Fruit fly (Drosophila melanogaster) whole organism, wandering third instar larva: ENCODE data around the gene VhaM9.7-c.

Source experiments
- Abd-B ChIP-seq: fragments of >200 bp; optimal IDR thresholded peaks from 2 replicates; lab custom pipeline; 2017; ENCODE audit warnings: missing biosample characterization, missing genetic modification characterization
- CG32264 ChIP-seq: fragments of 200-800 bp; sonication (Bioruptor generic); optimal IDR thresholded peaks from 2 replicates; lab custom pipeline; 2016; ENCODE audit warnings: missing biosample characterization, missing genetic modification characterization
- CG9705 ChIP-seq: fragments of 200-800 bp; sonication (Bioruptor generic); optimal IDR thresholded peaks from 2 replicates; lab custom pipeline; 2018; ENCODE audit warnings: missing biosample characterization, mild to moderate bottlenecking, missing genetic modification characterization
- CrebA ChIP-seq: fragments of 200-800 bp; sonication (Bioruptor generic); optimal IDR thresholded peaks from 2 replicates; lab custom pipeline; 2016; ENCODE audit warnings: missing biosample characterization, mild to moderate bottlenecking, missing genetic modification characterization, borderline replicate concordance
- Dfd ChIP-seq: fragments of >200 bp; optimal IDR thresholded peaks from 2 replicates; lab custom pipeline; 2017; ENCODE audit warnings: missing biosample characterization, missing genetic modification characterization
- Dif ChIP-seq: fragments of 200-275, 200-300 bp; sonication (Bioruptor generic); optimal IDR thresholded peaks from 2 replicates; lab custom pipeline; 2018; ENCODE audit warnings: missing biosample characterization, missing genetic modification characterization; ENCODE audit not compliant: partially characterized antibody
- GATAd ChIP-seq: sonication (Bioruptor generic); optimal IDR thresholded peaks from 2 replicates; lab custom pipeline; 2016; ENCODE audit warnings: missing biosample characterization, missing genetic modification characterization
- HLH106 ChIP-seq: fragments of 200-800 bp; optimal IDR thresholded peaks from 3 replicates; lab custom pipeline; 2019; ENCODE audit warnings: missing biosample characterization, mild to moderate bottlenecking, missing genetic modification characterization, moderate library complexity
- Hnf4 ChIP-seq: fragments of 200-800 bp; sonication (Bioruptor generic); optimal IDR thresholded peaks from 2 replicates; lab custom pipeline; 2016; ENCODE audit warnings: missing biosample characterization, mild to moderate bottlenecking, missing genetic modification characterization
- Hr78 ChIP-seq: fragments of >200 bp; optimal IDR thresholded peaks from 2 replicates; lab custom pipeline; 2017; ENCODE audit warnings: missing biosample characterization, missing genetic modification characterization
- Hr83 ChIP-seq: fragments of 200-300 bp; sonication (Bioruptor generic); optimal IDR thresholded peaks from 2 replicates; lab custom pipeline; 2016; ENCODE audit warnings: missing biosample characterization, mild to moderate bottlenecking, missing genetic modification characterization, moderate library complexity; ENCODE audit not compliant: poor library complexity, severe bottlenecking
- Jra ChIP-seq: sonication (Bioruptor generic); optimal IDR thresholded peaks from 2 replicates; lab custom pipeline; 2016; ENCODE audit warnings: missing biosample characterization, missing genetic modification characterization
- Mio ChIP-seq: sonication (Bioruptor generic); optimal IDR thresholded peaks from 2 replicates; lab custom pipeline; 2016; ENCODE audit warnings: missing biosample characterization, missing genetic modification characterization
- Myc ChIP-seq: fragments of >200 bp; optimal IDR thresholded peaks from 2 replicates; lab custom pipeline; 2017
- N ChIP-seq: fragments of >200 bp; optimal IDR thresholded peaks from 2 replicates; lab custom pipeline; 2018; ENCODE audit warnings: missing biosample characterization, missing external identifiers, missing genetic modification characterization
- OdsH ChIP-seq: fragments of 200-800 bp; sonication (Bioruptor generic); optimal IDR thresholded peaks from 2 replicates; lab custom pipeline; 2016; ENCODE audit warnings: missing biosample characterization, mild to moderate bottlenecking, missing genetic modification characterization
- Rel ChIP-seq, 2 experiments: fragments of 200-800 bp; sonication (Bioruptor generic) in 1 of 2; optimal IDR thresholded peaks; 2 replicates in 1 of 2; 3 replicates in 1 of 2; lab custom pipeline; 2016 to 2019; ENCODE audit warnings: mild to moderate bottlenecking in 2 of 2, missing biosample characterization in 2 of 2, missing genetic modification characterization in 2 of 2, moderate library complexity in 1 of 2
- Sp1 ChIP-seq: fragments of 200-800 bp; sonication (Bioruptor generic); optimal IDR thresholded peaks from 3 replicates; lab custom pipeline; 2019; ENCODE audit warnings: missing biosample characterization, mild to moderate bottlenecking, missing genetic modification characterization, moderate library complexity
- Vsx2 ChIP-seq: fragments of 200-300, 225-300 bp; sonication (Bioruptor generic); optimal IDR thresholded peaks from 2 replicates; lab custom pipeline; 2018; ENCODE audit warnings: missing biosample characterization, missing genetic modification characterization; ENCODE audit not compliant: partially characterized antibody
- br ChIP-seq: fragments of 200-800 bp; sonication (Bioruptor generic); optimal IDR thresholded peaks from 2 replicates; lab custom pipeline; 2016; ENCODE audit warnings: missing biosample characterization, missing genetic modification characterization
- brk ChIP-seq: fragments of 200-800 bp; sonication (Bioruptor generic); optimal IDR thresholded peaks from 2 replicates; lab custom pipeline; 2016; ENCODE audit warnings: missing biosample characterization, mild to moderate bottlenecking, missing genetic modification characterization
- dl ChIP-seq, 2 experiments: fragments of 175-275, 200-275 bp in 1 of 2; fragments of 200-275 bp in 1 of 2; sonication (Bioruptor generic); optimal IDR thresholded peaks; lab custom pipeline; 2018; ENCODE audit warnings: mild to moderate bottlenecking in 2 of 2, missing biosample characterization in 2 of 2, missing genetic modification characterization in 2 of 2, moderate library complexity in 2 of 2; ENCODE audit not compliant: partially characterized antibody in 2 of 2, insufficient read depth in 1 of 2
- dmrt93B ChIP-seq: fragments of 200-800 bp; sonication (Bioruptor generic); optimal IDR thresholded peaks from 2 replicates; lab custom pipeline; 2018; ENCODE audit warnings: missing biosample characterization, mild to moderate bottlenecking, missing genetic modification characterization
- dsf ChIP-seq: sonication (Bioruptor generic); optimal IDR thresholded peaks from 2 replicates; lab custom pipeline; 2016; ENCODE audit warnings: missing biosample characterization, missing genetic modification characterization, borderline replicate concordance
- ey ChIP-seq: fragments of 200-800 bp; sonication (Bioruptor generic); optimal IDR thresholded peaks from 2 replicates; lab custom pipeline; 2016; ENCODE audit warnings: missing biosample characterization, missing genetic modification characterization
- foxo ChIP-seq, 2 experiments: fragments of 200-800 bp; sonication (Bioruptor generic); optimal IDR thresholded peaks; 2 replicates in 1 of 2; 3 replicates in 1 of 2; lab custom pipeline; 2016 to 2017; ENCODE audit warnings: missing biosample characterization in 2 of 2, missing genetic modification characterization in 2 of 2
- fru ChIP-seq: fragments of 200-800 bp; sonication (Bioruptor generic); optimal IDR thresholded peaks from 3 replicates; lab custom pipeline; 2016; ENCODE audit warnings: missing biosample characterization, mild to moderate bottlenecking, missing genetic modification characterization
- h ChIP-seq: fragments of 200-800 bp; sonication (Bioruptor generic); optimal IDR thresholded peaks from 3 replicates; lab custom pipeline; 2016; ENCODE audit warnings: missing biosample characterization, mild to moderate bottlenecking, missing genetic modification characterization
- jim ChIP-seq: fragments of 175-275, 200-325 bp; sonication (Bioruptor generic); optimal IDR thresholded peaks from 2 replicates; lab custom pipeline; 2016; ENCODE audit warnings: missing biosample characterization, mild to moderate bottlenecking, missing genetic modification characterization
- lola ChIP-seq: fragments of >200 bp; optimal IDR thresholded peaks from 2 replicates; lab custom pipeline; 2017; ENCODE audit warnings: missing biosample characterization, missing genetic modification characterization
- pan ChIP-seq: fragments of >200 bp; optimal IDR thresholded peaks from 2 replicates; lab custom pipeline; 2017
- psq ChIP-seq: fragments of 200-800 bp; sonication (Bioruptor generic); optimal IDR thresholded peaks from 3 replicates; lab custom pipeline; 2017; ENCODE audit warnings: missing biosample characterization, mild to moderate bottlenecking, missing genetic modification characterization, moderate library complexity
- rgr ChIP-seq: fragments of 200-800 bp; sonication (Bioruptor generic); optimal IDR thresholded peaks from 3 replicates; lab custom pipeline; 2016; ENCODE audit warnings: missing biosample characterization, mild to moderate bottlenecking, missing genetic modification characterization
- sage ChIP-seq: fragments of 200-800 bp; sonication (Bioruptor generic); optimal IDR thresholded peaks from 2 replicates; lab custom pipeline; 2016; ENCODE audit warnings: missing biosample characterization, mild to moderate bottlenecking, missing genetic modification characterization
- sv ChIP-seq: fragments of 200-800 bp; sonication (Bioruptor generic); optimal IDR thresholded peaks from 3 replicates; lab custom pipeline; 2016; ENCODE audit warnings: missing biosample characterization, missing genetic modification characterization
- tai ChIP-seq: sonication (Bioruptor generic); optimal IDR thresholded peaks from 2 replicates; lab custom pipeline; 2016; ENCODE audit warnings: missing biosample characterization, missing genetic modification characterization
- usp ChIP-seq: fragments of >200 bp; optimal IDR thresholded peaks from 2 replicates; lab custom pipeline; 2017; ENCODE audit warnings: missing biosample characterization, missing genetic modification characterization
- woc ChIP-seq: sonication (Bioruptor generic); optimal IDR thresholded peaks from 2 replicates; lab custom pipeline; 2016; ENCODE audit warnings: missing biosample characterization, mild to moderate bottlenecking, missing genetic modification characterization

The VhaM9.7-c gene

DNA sequence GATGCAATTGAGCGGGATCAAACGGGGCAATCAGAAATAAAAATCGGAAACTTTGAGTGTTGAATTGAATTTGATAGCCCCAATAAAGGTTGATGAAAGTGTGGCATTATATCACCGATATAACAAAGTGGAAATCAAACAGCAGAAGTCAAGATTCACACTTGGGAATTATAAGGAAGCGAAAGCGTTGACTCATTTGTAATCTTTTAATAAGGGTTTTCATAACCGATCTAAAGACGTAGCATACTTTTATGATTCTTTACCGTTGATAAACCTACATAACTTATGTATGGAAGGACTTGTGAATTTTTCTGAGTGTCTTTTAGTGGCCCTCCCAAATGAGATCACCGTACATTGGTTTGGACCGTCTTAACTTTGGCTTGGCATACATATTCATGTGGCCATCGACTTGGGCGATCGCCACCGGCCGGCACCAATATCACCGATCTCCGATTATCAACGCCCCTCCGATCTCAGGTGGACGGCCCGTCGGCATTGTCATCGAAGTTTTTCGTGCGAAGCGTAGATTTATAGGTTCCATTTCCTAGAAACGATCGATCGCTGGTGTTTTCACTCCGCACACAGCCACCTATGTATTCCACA, 42.8 kb upstream of the VhaM9.7-c start:
- TF ChIP-seq CG32264 (GFP tag; lab: Kevin White, UChicago) (no peak), sage (GFP tag; lab: Kevin White, UChicago) (no peak), fru (GFP tag; lab: Kevin White, UChicago) (no peak), jim (no peak), Rel (GFP tag; optimal IDR thresholded peaks at IDR 0.05; lab: Kevin White, UChicago) (no peak), Rel (tag; optimal IDR thresholded peaks at IDR 0.05; lab: Kevin White, UChicago) (no peak), h (GFP tag; lab: Kevin White, UChicago) (no peak), Sp1 (GFP tag; lab: Kevin White, UChicago) (no peak), Jra (GFP tag; lab: Kevin White, UChicago) (no peak), br (GFP tag; lab: Kevin White, UChicago) (no peak), Hnf4 (GFP tag; lab: Kevin White, UChicago) (no peak), rgr (no peak), ey (GFP tag; lab: Kevin White, UChicago) (no peak), dl (GFP tag; optimal IDR thresholded peaks at IDR 0.05; lab: Kevin White, UChicago; ENCODE audit: insufficient read depth in 1 of 2, partially characterized antibody in 2 of 2) (no peak)

DNA sequence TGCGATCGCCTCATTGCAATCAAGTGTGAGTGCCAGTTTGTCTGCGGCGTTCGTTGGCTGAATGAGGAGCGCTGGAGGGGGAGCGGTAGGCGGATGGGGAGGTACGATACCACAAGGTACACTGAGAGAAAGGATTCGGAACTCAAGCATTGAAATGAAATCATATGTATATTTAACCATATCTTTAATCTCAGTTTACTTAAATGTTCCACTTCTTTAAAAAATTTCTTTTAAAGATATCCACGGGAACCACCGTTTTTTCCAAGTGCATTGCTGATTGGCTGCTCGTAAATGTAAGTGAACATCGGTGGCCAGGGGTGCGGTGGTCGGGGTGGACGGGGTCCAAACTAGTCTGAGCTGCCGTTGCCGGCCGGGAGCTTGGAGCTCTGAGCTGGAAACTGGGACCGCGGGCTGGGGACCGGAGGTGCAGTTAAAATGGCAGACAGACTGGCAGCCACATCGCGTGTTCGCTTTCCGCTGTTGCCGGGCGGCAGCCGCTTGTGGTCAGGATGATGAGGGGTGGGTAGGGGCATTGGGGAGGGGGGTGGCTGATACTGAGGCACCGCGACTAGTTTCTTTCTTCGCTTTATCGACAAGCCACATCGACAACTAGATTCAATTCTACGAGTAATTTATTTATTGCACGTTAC, 41.6 kb upstream of the VhaM9.7-c start:
- TF ChIP-seq sv (GFP tag; lab: Kevin White, UChicago) (peak; percentile 84), Hr78 (GFP tag; lab: Kevin White, UChicago) (no peak), HLH106 (tag; lab: Kevin White, UChicago) (peak; percentile 96), GATAd (peak; percentile 21), dl (GFP tag; optimal IDR thresholded peaks at IDR 0.05; lab: Kevin White, UChicago; ENCODE audit: insufficient read depth in 1 of 2, partially characterized antibody in 2 of 2) (no peak), lola (GFP tag; lab: Kevin White, UChicago) (no peak), br (GFP tag; lab: Kevin White, UChicago) (peak; percentile 97), CrebA (GFP tag; lab: Kevin White, UChicago) (no peak), Dfd (GFP tag; lab: Kevin White, UChicago) (no peak), rgr (peak; percentile 92), Abd-B (GFP tag; lab: Kevin White, UChicago) (no peak), Mio (GFP tag; lab: Kevin White, UChicago) (peak; percentile 49), N (GFP tag; lab: Kevin White, UChicago) (no peak), tai (GFP tag; lab: Kevin White, UChicago) (peak; percentile 77), dmrt93B (GFP tag; lab: Kevin White, UChicago) (peak; percentile 89), foxo (GFP tag; optimal IDR thresholded peaks at IDR 0.05; lab: Kevin White, UChicago) (peak; percentile 29 to 95), sage (GFP tag; lab: Kevin White, UChicago) (peak; percentile 88), ey (GFP tag; lab: Kevin White, UChicago) (peak; percentile 94), Vsx2 (GFP tag; lab: Kevin White, UChicago) (no peak), brk (peak; percentile 84), jim (no peak), Sp1 (GFP tag; lab: Kevin White, UChicago) (peak; percentile 94), usp (no peak), CG32264 (GFP tag; lab: Kevin White, UChicago) (peak; percentile 90), Dif (GFP tag; lab: Kevin White, UChicago) (no peak), Hr83 (peak; percentile 68), pan (no peak), fru (GFP tag; lab: Kevin White, UChicago) (peak; percentile 97), Myc (lab: Kevin White, UChicago) (no peak), Jra (GFP tag; lab: Kevin White, UChicago) (peak; percentile 94), h (GFP tag; lab: Kevin White, UChicago) (peak; percentile 96), woc (GFP tag; lab: Kevin White, UChicago) (peak; percentile 90), psq (GFP tag; lab: Kevin White, UChicago) (peak; percentile 87), Rel (GFP tag; optimal IDR thresholded peaks at IDR 0.05; lab: Kevin White, UChicago) (peak; percentile 50), Rel (tag; optimal IDR thresholded peaks at IDR 0.05; lab: Kevin White, UChicago) (peak; percentile 82), Hnf4 (GFP tag; lab: Kevin White, UChicago) (peak; percentile 94), CG9705 (peak; percentile 95), dsf (GFP tag; lab: Kevin White, UChicago) (peak; percentile 81), OdsH (GFP tag; lab: Kevin White, UChicago) (peak; percentile 91)
- TF ChIP-seq, all 38 proteins: peak for 25
